Worm (Caenorhabditis elegans): ENCODE measurements around the gene atg-3.

The atg-3 gene

DNA sequence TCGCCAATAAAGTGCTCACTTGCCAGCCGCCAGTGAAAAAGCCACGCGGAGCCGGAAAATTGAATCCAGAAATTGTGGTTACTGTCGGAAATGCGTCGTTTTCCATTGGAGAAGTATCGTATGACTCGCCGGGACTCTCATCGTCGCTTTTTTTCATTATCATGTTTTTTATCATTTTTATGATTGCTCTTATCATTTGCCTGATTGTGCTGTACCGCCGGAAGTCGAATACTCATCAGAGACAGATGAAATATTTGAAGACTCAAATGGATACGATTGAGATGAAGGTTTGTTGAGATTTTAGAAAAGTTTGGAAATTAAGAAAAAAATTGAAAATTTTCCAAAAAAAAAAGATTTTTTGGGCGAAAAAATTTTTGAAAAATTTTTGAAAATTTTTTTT is 33.9 kb upstream of the atg-3 start:
- TF ChIP-seq elt-2 (tag; optimal IDR thresholded peaks at IDR 0.05) (peak; percentile 55), mml-1 (tag; optimal IDR thresholded peaks at IDR 0.05) (no peak), elt-1 (tag; optimal IDR thresholded peaks at IDR 0.05) (no peak), fos-1 (tag; optimal IDR thresholded peaks at IDR 0.05) (no peak)

DNA sequence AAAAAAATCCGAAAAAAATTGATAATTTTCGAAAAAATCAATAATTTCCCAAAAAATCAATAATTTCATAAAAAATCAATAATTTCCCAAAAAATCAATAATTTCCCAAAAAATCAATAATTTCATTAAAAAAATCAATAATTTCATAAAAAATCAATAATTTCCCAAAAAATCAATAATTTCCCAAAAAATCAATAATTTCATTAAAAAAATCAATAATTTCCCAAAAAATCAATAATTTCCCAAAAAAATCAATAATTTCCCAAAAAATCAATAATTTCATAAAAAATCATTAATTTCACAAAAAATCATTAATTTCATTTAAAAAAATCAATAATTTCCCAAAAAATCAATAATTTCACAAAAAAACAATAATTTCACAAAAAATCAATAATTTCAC is 32.5 kb upstream of the atg-3 start:
- TF ChIP-seq ceh-28 (tag; optimal IDR thresholded peaks at IDR 0.05) = peak; percentile 98

DNA sequence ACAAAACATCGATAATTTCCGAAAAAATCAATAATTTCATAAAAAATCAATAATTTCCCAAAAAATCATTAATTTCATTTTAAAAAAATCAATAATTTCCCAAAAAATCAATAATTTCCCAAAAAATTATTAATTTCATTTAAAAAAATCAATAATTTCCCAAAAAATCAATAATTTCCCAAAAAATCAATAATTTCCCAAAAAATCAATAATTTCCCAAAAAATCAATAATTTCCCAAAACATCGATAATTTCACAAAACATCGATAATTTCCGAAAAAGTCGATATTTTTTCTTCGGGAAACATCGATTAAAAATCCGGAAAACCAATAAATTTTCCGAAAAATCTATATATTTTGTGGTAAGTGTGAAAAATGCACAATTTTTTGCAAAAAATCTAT is 32.0 kb upstream of the atg-3 start:
- peak; percentile 90 for TF ChIP-seq ceh-28 (tag; optimal IDR thresholded peaks at IDR 0.05)

DNA sequence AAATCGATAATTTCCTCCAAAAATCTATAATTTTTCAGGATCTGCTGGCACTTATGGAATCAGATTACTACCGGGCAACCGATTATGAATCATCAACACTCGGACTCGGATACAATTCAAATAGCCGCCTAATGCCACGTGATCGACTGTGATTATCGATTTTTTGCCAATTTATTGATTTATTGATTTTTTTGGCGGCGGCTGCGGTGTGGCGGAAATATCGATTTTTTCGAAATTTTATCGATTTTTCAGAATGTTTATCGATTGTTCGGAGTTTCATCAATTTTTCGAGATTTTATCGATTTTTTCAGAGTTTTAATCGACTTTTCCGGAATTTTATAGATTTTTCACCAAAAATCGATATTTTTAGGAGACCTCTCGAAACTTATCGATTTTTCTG is 26.8 kb upstream of the atg-3 start:
- TF ChIP-seq ceh-28 (tag; optimal IDR thresholded peaks at IDR 0.05) (peak; percentile 99), mdl-1 (tag; optimal IDR thresholded peaks at IDR 0.05) (no peak), fkh-2 (tag; optimal IDR thresholded peaks at IDR 0.05) (no peak), daf-12 (tag; optimal IDR thresholded peaks at IDR 0.05) (no peak), ZK546.5 (tag; optimal IDR thresholded peaks at IDR 0.05) (no peak)

DNA sequence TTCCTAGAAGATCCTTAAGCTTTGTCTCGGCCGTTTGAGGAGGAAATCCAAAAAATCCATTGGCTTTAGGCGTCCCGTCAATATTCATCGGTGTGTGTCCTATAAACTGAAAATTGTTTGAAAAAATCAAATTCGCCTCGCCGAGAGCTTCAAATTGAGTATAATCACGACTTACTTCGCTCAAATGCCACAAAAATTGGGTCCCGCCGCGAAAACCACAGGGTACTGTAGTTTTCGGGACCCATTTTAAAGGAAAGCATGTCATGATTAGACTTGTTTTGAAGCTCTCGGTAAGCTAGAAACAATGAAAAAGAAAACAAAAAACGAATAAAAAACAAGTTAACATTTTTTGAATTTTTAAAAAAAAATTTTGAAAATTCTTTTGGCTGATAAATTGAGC is 20.0 kb upstream of the atg-3 start, which contains the start of gene egrh-2:
TSS of gene egrh-2 (minus strand) at position 101 of the 400 bp plus-strand sequence.
- TF ChIP-seq hmg-11 (tag; optimal IDR thresholded peaks at IDR 0.05) (no peak), jun-1 (tag; optimal IDR thresholded peaks at IDR 0.05) (no peak), ceh-9 (tag; optimal IDR thresholded peaks at IDR 0.05) (no peak), nhr-11 (tag; optimal IDR thresholded peaks at IDR 0.05) (no peak), snpc-4 (tag; optimal IDR thresholded peaks at IDR 0.05) (no peak), mdl-1 (tag; optimal IDR thresholded peaks at IDR 0.05) (no peak), tbx-2 (tag; optimal IDR thresholded peaks at IDR 0.05) (no peak), zag-1 (tag; optimal IDR thresholded peaks at IDR 0.05) (no peak), ztf-4 (tag; optimal IDR thresholded peaks at IDR 0.05) (no peak), sea-2 (GFP tag; optimal IDR thresholded peaks at IDR 0.05) (no peak)

DNA sequence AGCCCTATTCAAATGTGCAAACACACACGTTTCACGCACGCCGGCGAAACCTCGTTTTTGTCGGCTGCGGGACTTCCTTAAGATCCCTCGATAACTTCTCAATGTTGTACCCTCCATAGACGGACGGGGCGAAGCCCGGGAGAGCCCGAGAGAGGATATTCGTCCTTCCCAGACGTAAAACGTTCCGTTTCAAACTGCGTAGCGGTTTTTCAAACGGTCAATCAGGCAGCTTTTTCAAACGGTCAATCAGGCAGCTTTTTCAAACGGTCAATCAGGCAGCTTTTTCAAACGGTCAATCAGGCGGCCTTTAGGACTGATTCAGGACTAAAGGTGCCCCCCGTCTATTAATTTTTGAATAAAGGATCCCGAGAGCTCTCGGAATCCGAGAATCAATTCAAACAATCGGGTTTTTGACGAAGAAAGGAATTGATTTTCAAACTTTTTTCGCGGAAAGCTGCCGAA is 19.1 kb upstream of the atg-3 start:
- TF ChIP-seq ztf-4 (tag; optimal IDR thresholded peaks at IDR 0.05) (no peak), ama-1 (optimal IDR thresholded peaks at IDR 0.05) (peak; percentile 92), jun-1 (tag; optimal IDR thresholded peaks at IDR 0.05) (no peak), ceh-82 (tag; optimal IDR thresholded peaks at IDR 0.05) (no peak), skn-1 (tag; optimal IDR thresholded peaks at IDR 0.05) (no peak), fkh-2 (tag; optimal IDR thresholded peaks at IDR 0.05) (no peak), snpc-4 (tag; optimal IDR thresholded peaks at IDR 0.05) (peak; percentile 94), elt-1 (tag; optimal IDR thresholded peaks at IDR 0.05) (no peak), nhr-12 (tag; optimal IDR thresholded peaks at IDR 0.05) (no peak), pqm-1 (tag; optimal IDR thresholded peaks at IDR 0.05) (peak; percentile 25), tbx-2 (tag; optimal IDR thresholded peaks at IDR 0.05) (no peak), elt-2 (tag; optimal IDR thresholded peaks at IDR 0.05) (peak; percentile 3)

DNA sequence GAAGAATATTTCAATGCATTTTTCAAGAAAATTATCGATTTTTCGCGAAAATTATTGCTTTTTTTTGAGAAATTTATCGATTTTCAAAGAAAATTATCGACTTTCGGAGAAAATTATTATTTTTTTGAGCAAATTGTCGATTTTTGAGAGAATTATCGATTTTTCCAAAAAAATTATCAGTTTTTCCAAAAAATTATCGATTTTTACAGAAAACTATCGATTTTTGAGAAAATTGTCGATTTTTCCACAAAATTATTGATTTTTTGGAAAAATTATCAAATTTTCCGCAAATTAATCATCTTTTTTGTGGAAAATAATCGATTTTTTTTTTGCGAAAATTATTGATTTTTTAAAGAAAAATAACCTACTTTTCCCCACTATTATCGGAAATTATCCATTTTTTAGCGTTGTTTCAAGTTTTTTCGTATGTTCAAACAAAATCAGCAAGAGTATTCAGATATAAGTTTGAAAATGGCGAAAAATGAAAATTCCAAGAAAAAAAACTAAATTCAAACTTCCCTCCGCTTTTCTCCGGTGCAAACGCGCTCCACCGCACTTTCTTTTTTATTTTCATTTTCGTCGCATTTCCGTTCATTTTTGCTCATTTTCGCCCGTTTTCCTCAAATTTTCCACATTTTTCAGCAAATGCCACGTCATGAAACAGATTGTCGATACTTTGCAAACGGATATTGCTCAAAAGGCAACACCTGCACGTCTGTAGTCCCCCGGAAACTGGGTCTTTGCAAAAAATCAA is 18.5 kb upstream of the atg-3 start, which contains the start of gene lep-2:
TSS of gene lep-2 (plus strand) at position 637 of the 754 bp plus-strand sequence.
- TF ChIP-seq skn-1 (tag; optimal IDR thresholded peaks at IDR 0.05) (no peak), lin-15B (tag; optimal IDR thresholded peaks at IDR 0.05) (peak; percentile 40), ceh-28 (tag; optimal IDR thresholded peaks at IDR 0.05) (peak; percentile 96), nfya-1 (tag; optimal IDR thresholded peaks at IDR 0.05; ENCODE audit: insufficient read depth) (peak; percentile 4)

- TF ChIP-seq eor-1 (tag; optimal IDR thresholded peaks at IDR 0.05) (no peak), snpc-4 (tag; optimal IDR thresholded peaks at IDR 0.05) (no peak), nhr-67 (tag; optimal IDR thresholded peaks at IDR 0.05) (no peak), R02D3.7 (tag; optimal IDR thresholded peaks at IDR 0.05) (no peak), nhr-77 (tag; optimal IDR thresholded peaks at IDR 0.05) (no peak), ztf-11 (tag; optimal IDR thresholded peaks at IDR 0.05) (no peak), lsy-12 (tag; optimal IDR thresholded peaks at IDR 0.05) (no peak), lin-39 (tag; optimal IDR thresholded peaks at IDR 0.05) (no peak)
Observed at ce11 chrIV:998914-999313, 11.4 kb upstream of the atg-3 start, which contains the start of gene Y55F3AM.5. TSS of gene Y55F3AM.5 (plus strand) at chrIV:999214.
